Fruit fly (Drosophila melanogaster): Measurements from ENCODE around the gene pho.

The pho gene

dm6 chr4:1181591-1182125 lies at the start of gene pho (continued):
- TF ChIP-seq z (GFP tag; IDR thresholded peaks at IDR 0.05) = no peak
- TF ChIP-seq tgo (GFP tag; IDR thresholded peaks at IDR 0.05) = no peak
- no peak for TF ChIP-seq CG7372 (GFP tag; IDR thresholded peaks at IDR 0.05)
- TF ChIP-seq Atf-2 (GFP tag; optimal IDR thresholded peaks at IDR 0.05) = peak; percentile 8
- no peak for TF ChIP-seq gcm (GFP tag; optimal IDR thresholded peaks at IDR 0.05)
- no peak for TF ChIP-seq Blimp-1 (GFP tag; optimal IDR thresholded peaks at IDR 0.05)
- TF ChIP-seq PHDP (tag; optimal IDR thresholded peaks at IDR 0.05) = no peak
- TF ChIP-seq p53 (GFP tag; optimal IDR thresholded peaks at IDR 0.05) = no peak
- TF ChIP-seq D19A (tag; optimal IDR thresholded peaks at IDR 0.05) = peak; percentile 45
- no peak for TF ChIP-seq chm (GFP tag; IDR thresholded peaks at IDR 0.05)
- no peak for TF ChIP-seq CG16779 (GFP tag; IDR thresholded peaks at IDR 0.05)
- peak; percentile 30 for TF ChIP-seq CG15696 (tag; optimal IDR thresholded peaks at IDR 0.05)
- TF ChIP-seq CG10543 (GFP tag; optimal IDR thresholded peaks at IDR 0.05) = no peak
- no peak for TF ChIP-seq Rfx (GFP tag; IDR thresholded peaks at IDR 0.05)
- no peak for TF ChIP-seq cwo (GFP tag; optimal IDR thresholded peaks at IDR 0.05)
- TF ChIP-seq repo (GFP tag; optimal IDR thresholded peaks at IDR 0.05) = no peak
- no peak for TF ChIP-seq stc (GFP tag; IDR thresholded peaks at IDR 0.05)
- no peak for TF ChIP-seq CG1647 (GFP tag; optimal IDR thresholded peaks at IDR 0.05)
- TF ChIP-seq CG11093 (GFP tag; IDR thresholded peaks at IDR 0.05) = no peak
- TF ChIP-seq Optix (GFP tag; IDR thresholded peaks at IDR 0.05) = no peak
- no peak for TF ChIP-seq eyg (GFP tag; optimal IDR thresholded peaks at IDR 0.05)
- no peak for TF ChIP-seq Nf-YA (GFP tag; IDR thresholded peaks at IDR 0.05)
- TF ChIP-seq CG12299 (tag; optimal IDR thresholded peaks at IDR 0.05) = no peak
- no peak for TF ChIP-seq MESR4 (GFP tag; optimal IDR thresholded peaks at IDR 0.05)
- no peak for TF ChIP-seq CG12391 (tag; optimal IDR thresholded peaks at IDR 0.05)
- TF ChIP-seq HHEX (GFP tag; optimal IDR thresholded peaks at IDR 0.05) = no peak
- TF ChIP-seq hb (GFP tag; IDR thresholded peaks at IDR 0.05; ENCODE audit: partially characterized antibody) = no peak
- no peak for TF ChIP-seq CG10565 (GFP tag; optimal IDR thresholded peaks at IDR 0.05)
- no peak for TF ChIP-seq CG10462 (GFP tag; optimal IDR thresholded peaks at IDR 0.05)
- TF ChIP-seq Dfd (GFP tag; optimal IDR thresholded peaks at IDR 0.05) = peak in 1 of 2 experiments; percentile 85
- TF ChIP-seq CG10274 (GFP tag; optimal IDR thresholded peaks at IDR 0.05) = no peak
- TF ChIP-seq CG13287 (GFP tag; IDR thresholded peaks at IDR 0.05; ENCODE audit: partially characterized antibody) = no peak
- no peak for TF ChIP-seq dm (GFP tag; optimal IDR thresholded peaks at IDR 0.05)
- no peak for TF ChIP-seq Doc2 (GFP tag; IDR thresholded peaks at IDR 0.05)
- TF ChIP-seq Nf-YB (GFP tag; optimal IDR thresholded peaks at IDR 0.05) = no peak
- no peak for TF ChIP-seq CG3065 (GFP tag; optimal IDR thresholded peaks at IDR 0.05)
- no peak for TF ChIP-seq sd (tag; optimal IDR thresholded peaks at IDR 0.05)
- TF ChIP-seq phol (tag; optimal IDR thresholded peaks at IDR 0.05) = peak; percentile 73
- TF ChIP-seq CG11085 (GFP tag; IDR thresholded peaks at IDR 0.05) = no peak
- no peak for TF ChIP-seq onecut (GFP tag; IDR thresholded peaks at IDR 0.05)
- no peak for TF ChIP-seq Rx (GFP tag; IDR thresholded peaks at IDR 0.05)
- peak; percentile 8 for TF ChIP-seq CG7786 (GFP tag; optimal IDR thresholded peaks at IDR 0.05)
- TF ChIP-seq Poxn (GFP tag; IDR thresholded peaks at IDR 0.05) = no peak
- no peak for TF ChIP-seq fru (optimal IDR thresholded peaks at IDR 0.05)
- TF ChIP-seq HLH3B (GFP tag; IDR thresholded peaks at IDR 0.05) = no peak
- no peak for TF ChIP-seq Dref (GFP tag; IDR thresholded peaks at IDR 0.05)
- peak; percentile 73 for TF ChIP-seq CG8290 (GFP tag; optimal IDR thresholded peaks at IDR 0.05)
- peak in 1 of 2 experiments; percentile 59 for TF ChIP-seq CG8290 (tag; optimal IDR thresholded peaks at IDR 0.05)
- TF ChIP-seq CG13775 (GFP tag; optimal IDR thresholded peaks at IDR 0.05) = no peak
- TF ChIP-seq CG2199 (GFP tag; IDR thresholded peaks at IDR 0.05) = no peak
- peak; percentile 38 for TF ChIP-seq CG4820 (GFP tag; optimal IDR thresholded peaks at IDR 0.05)
- peak; percentile 9 for TF ChIP-seq CG9437 (GFP tag; optimal IDR thresholded peaks at IDR 0.05)

All from whole organism, embryonic.